Fruit fly (Drosophila melanogaster): ENCODE data around the gene dmrt99B.

dmrt99B gene

DNA sequence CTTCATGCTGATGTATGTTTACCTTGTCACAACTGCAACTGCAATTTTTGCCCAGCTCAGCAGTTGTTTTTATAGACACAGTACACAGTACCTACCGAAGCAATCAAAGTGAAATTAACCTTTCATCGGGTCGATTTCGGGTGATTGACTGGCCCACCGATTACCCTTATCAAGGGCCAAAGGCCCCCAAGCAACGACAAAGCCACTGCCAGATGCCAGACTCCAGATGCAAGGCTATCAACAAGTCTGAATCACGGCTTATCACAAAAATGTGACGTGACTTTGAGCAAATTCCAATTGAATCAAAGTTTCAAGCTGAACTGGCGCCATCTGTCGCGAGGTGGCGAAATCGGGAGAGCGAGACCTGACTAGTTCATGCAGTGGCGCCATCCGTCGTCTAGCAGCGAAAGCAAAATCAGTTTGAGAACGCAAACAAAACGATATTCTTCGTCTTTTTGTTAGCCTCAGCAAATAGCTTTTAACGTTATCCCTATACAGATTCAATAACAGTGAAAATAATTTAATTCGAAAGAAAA is 24.5 kb downstream of the dmrt99B start, which contains the start of gene Obp99b (continued):
- TF ChIP-seq CG10321 (GFP tag; IDR thresholded peaks at IDR 0.05) (no peak), nerfin-2 (GFP tag; IDR thresholded peaks at IDR 0.05; ENCODE audit: partially characterized antibody) (no peak), ac (GFP tag; optimal IDR thresholded peaks at IDR 0.05) (peak; percentile 83), CG10979 (tag; optimal IDR thresholded peaks at IDR 0.05) (peak; percentile 85), vvl (GFP tag; IDR thresholded peaks at IDR 0.05) (peak; percentile 89), pfk (GFP tag; optimal IDR thresholded peaks at IDR 0.05) (peak; percentile 45), Blimp-1 (GFP tag; optimal IDR thresholded peaks at IDR 0.05) (peak; percentile 48), CG6689 (GFP tag; IDR thresholded peaks at IDR 0.05) (peak; percentile 76), CG3847 (GFP tag; IDR thresholded peaks at IDR 0.05) (peak; percentile 64), gcm2 (GFP tag; optimal IDR thresholded peaks at IDR 0.05) (peak; percentile 35), Hr78 (GFP tag; optimal IDR thresholded peaks at IDR 0.05) (no peak), CG11456 (GFP tag; IDR thresholded peaks at IDR 0.05) (peak; percentile 96), otp (GFP tag; IDR thresholded peaks at IDR 0.05) (peak; percentile 89), eyg (GFP tag; optimal IDR thresholded peaks at IDR 0.05) (peak; percentile 68), CG9797 (GFP tag; optimal IDR thresholded peaks at IDR 0.05) (no peak), tup (GFP tag; optimal IDR thresholded peaks at IDR 0.05) (peak; percentile 33), CG15514 (GFP tag; optimal IDR thresholded peaks at IDR 0.05) (peak; percentile 67), vfl (GFP tag; optimal IDR thresholded peaks at IDR 0.05) (peak; percentile 52), bbx (GFP tag; IDR thresholded peaks at IDR 0.05; ENCODE audit: partially characterized antibody) (no peak), row (GFP tag; IDR thresholded peaks at IDR 0.05) (peak; percentile 29; the same call in 1 of the 3 replicates), abd-A (tag; optimal IDR thresholded peaks at IDR 0.05) (no peak), psq (GFP tag; optimal IDR thresholded peaks at IDR 0.05) (no peak), CG4282 (GFP tag; optimal IDR thresholded peaks at IDR 0.05) (peak; percentile 14), CG9215 (GFP tag; IDR thresholded peaks at IDR 0.05) (peak; percentile 49), CG8290 (GFP tag; optimal IDR thresholded peaks at IDR 0.05) (peak; percentile 44), CG8290 (tag; optimal IDR thresholded peaks at IDR 0.05) (peak; percentile 73 to 87), CG33213 (GFP tag; optimal IDR thresholded peaks at IDR 0.05) (peak; percentile 86), CG13287 (GFP tag; IDR thresholded peaks at IDR 0.05; ENCODE audit: partially characterized antibody) (no peak), CG1832 (GFP tag; optimal IDR thresholded peaks at IDR 0.05) (no peak), inv (GFP tag; IDR thresholded peaks at IDR 0.05; ENCODE audit: partially characterized antibody) (no peak), CG5180 (GFP tag; optimal IDR thresholded peaks at IDR 0.05) (peak; percentile 62), CG17328 (GFP tag; IDR thresholded peaks at IDR 0.05) (peak; percentile 86), GATAe (GFP tag; conservative IDR thresholded peaks at IDR 0.05) (peak; percentile 63), CG2116 (GFP tag; optimal IDR thresholded peaks at IDR 0.05) (peak; percentile 23), CG8359 (GFP tag; optimal IDR thresholded peaks at IDR 0.05; ENCODE audit: borderline replicate concordance) (peak; percentile 83), run (tag; optimal IDR thresholded peaks at IDR 0.05) (no peak), scrt (GFP tag; optimal IDR thresholded peaks at IDR 0.05) (peak; percentile 42), CG31441 (GFP tag; IDR thresholded peaks at IDR 0.05) (peak; percentile 53), CG18011 (GFP tag; optimal IDR thresholded peaks at IDR 0.05) (peak; percentile 62), her (GFP tag; optimal IDR thresholded peaks at IDR 0.05) (peak; percentile 76), CG30403 (GFP tag; optimal IDR thresholded peaks at IDR 0.05) (peak; percentile 18), lbe (GFP tag; optimal IDR thresholded peaks at IDR 0.05) (no peak), CG8388 (GFP tag; optimal IDR thresholded peaks at IDR 0.05) (peak; percentile 53), cg (GFP tag; optimal IDR thresholded peaks at IDR 0.05) (no peak), CG16779 (GFP tag; IDR thresholded peaks at IDR 0.05) (peak; percentile 75), Kr (GFP tag; optimal IDR thresholded peaks at IDR 0.05) (peak; percentile 12), so (GFP tag; IDR thresholded peaks at IDR 0.05) (peak; percentile 57; the same call in 2 of the 3 replicates), CG4360 (GFP tag; IDR thresholded peaks at IDR 0.05) (no peak), CG7745 (tag; optimal IDR thresholded peaks at IDR 0.05) (peak; percentile 49), CG8281 (tag; optimal IDR thresholded peaks at IDR 0.05) (peak; percentile 64)

Measured in whole organism, embryonic.